Worm (Caenorhabditis elegans) whole organism, young adult: ENCODE measurements around the gene Y62H9A.16.

Source experiments
- B0019.2 ChIP-seq: fragments of 200-800 bp; sonication (Bioruptor generic); conservative IDR thresholded peaks from 2 replicates; pipeline ENCODE4 v1.3.6; 2022; ENCODE audit warnings: missing genetic modification reagents, missing genetic modification characterization, missing compliant biosample characterization
- B0261.1 ChIP-seq: sonication (generic microtip); optimal IDR thresholded peaks from 2 replicates; lab custom pipeline; 2016; ENCODE audit warnings: mild to moderate bottlenecking, missing genetic modification characterization, moderate library complexity, missing compliant biosample characterization
- C06A6.2 ChIP-seq: fragments of 200-800 bp; sonication (Bioruptor generic); conservative IDR thresholded peaks from 2 replicates; pipeline ENCODE4 v1.3.6; 2022; ENCODE audit warnings: missing genetic modification characterization, missing compliant biosample characterization
- D2030.7 ChIP-seq: fragments of 200-800 bp; sonication (Bioruptor generic); IDR thresholded peaks from 2 replicates; pipeline ENCODE4 v1.3.6; 2022; ENCODE audit warnings: missing genetic modification reagents, missing genetic modification characterization, missing compliant biosample characterization
- F23B12.7 ChIP-seq: sonication (generic microtip); optimal IDR thresholded peaks from 2 replicates; lab custom pipeline; 2017; ENCODE audit warnings: missing genetic modification characterization, mild to moderate bottlenecking, missing compliant biosample characterization, antibody characterized with exemption, moderate library complexity; ENCODE audit not compliant: insufficient read depth
- T07F8.4 ChIP-seq: sonication (generic microtip); optimal IDR thresholded peaks from 2 replicates; lab custom pipeline; 2016; ENCODE audit warnings: mild to moderate bottlenecking, missing genetic modification characterization, moderate library complexity, missing compliant biosample characterization
- Y53F4B.3 ChIP-seq: fragments of 200-800 bp; sonication (Bioruptor generic); IDR thresholded peaks from 2 replicates; pipeline ENCODE4 v1.3.6; 2022; ENCODE audit warnings: missing genetic modification reagents, missing genetic modification characterization, missing compliant biosample characterization
- Y53G8AR.9 ChIP-seq: fragments of 200-800 bp; sonication (Bioruptor generic); conservative IDR thresholded peaks from 2 replicates; pipeline ENCODE4 v1.3.6; 2022; ENCODE audit warnings: missing genetic modification reagents, missing genetic modification characterization, missing compliant biosample characterization
- Y79H2A.3 ChIP-seq: fragments of 200-800 bp; sonication (Bioruptor generic); conservative IDR thresholded peaks from 2 replicates; pipeline ENCODE4 v1.3.6; 2022; ENCODE audit warnings: missing genetic modification reagents, missing genetic modification characterization, missing compliant biosample characterization
- ZK185.1 ChIP-seq: sonication (generic microtip); optimal IDR thresholded peaks from 2 replicates; lab custom pipeline; 2016; ENCODE audit warnings: mild to moderate bottlenecking, missing genetic modification characterization, missing compliant biosample characterization; ENCODE audit not compliant: poor library complexity, severe bottlenecking
- ama-1 ChIP-seq, 3 experiments: fragments of 150-350 bp in 1 of 3; sonication (generic microtip) in 2 of 3; optimal IDR thresholded peaks; 2 replicates each; lab custom pipeline; 2014 to 2018; ENCODE audit warnings: missing biosample characterization in 2 of 3, missing genetic modification characterization in 2 of 3, missing genetic modification reagents in 2 of 3
- atf-7 ChIP-seq: sonication (generic microtip); optimal IDR thresholded peaks from 2 replicates; lab custom pipeline; 2017; ENCODE audit warnings: mild to moderate bottlenecking, missing genetic modification characterization, missing compliant biosample characterization
- athp-1 ChIP-seq: sonication (generic microtip); optimal IDR thresholded peaks from 2 replicates; lab custom pipeline; 2017; ENCODE audit warnings: mild to moderate bottlenecking, missing genetic modification characterization, missing compliant biosample characterization
- ccch-3 ChIP-seq: fragments of 200-800 bp; sonication (Bioruptor generic); optimal IDR thresholded peaks from 2 replicates; lab custom pipeline; 2018; ENCODE audit warnings: mild to moderate bottlenecking, missing genetic modification characterization, missing compliant biosample characterization
- ceh-100 ChIP-seq: fragments of 200-800 bp; sonication (Bioruptor generic); IDR thresholded peaks from 2 replicates; pipeline ENCODE4 v1.3.6; 2022; ENCODE audit warnings: missing genetic modification reagents, missing genetic modification characterization, missing compliant biosample characterization
- ceh-91 ChIP-seq: fragments of 200-800 bp; sonication (Bioruptor generic); IDR thresholded peaks from 2 replicates; pipeline ENCODE4 v1.3.6; 2022; ENCODE audit warnings: missing genetic modification reagents, missing genetic modification characterization, missing compliant biosample characterization
- die-1 ChIP-seq: sonication (generic microtip); optimal IDR thresholded peaks from 2 replicates; lab custom pipeline; 2016; ENCODE audit warnings: missing genotype, mild to moderate bottlenecking, missing genetic modification characterization, missing compliant biosample characterization
- dox-1 ChIP-seq: fragments of 200-800 bp; sonication (Bioruptor generic); IDR thresholded peaks from 2 replicates; pipeline ENCODE4 v1.3.6; 2022; ENCODE audit warnings: missing genetic modification reagents, missing genetic modification characterization, missing compliant biosample characterization
- him-1 ChIP-seq: sonication (generic microtip); optimal IDR thresholded peaks from 2 replicates; lab custom pipeline; 2016; ENCODE audit warnings: missing genotype, missing genetic modification reagents, missing genetic modification characterization, missing compliant biosample characterization
- hmg-1.2 ChIP-seq: fragments of 200-800 bp; sonication (Bioruptor generic); IDR thresholded peaks from 2 replicates; pipeline ENCODE4 v1.3.6; 2022; ENCODE audit warnings: missing genetic modification reagents, missing genetic modification characterization, missing compliant biosample characterization
- let-526 ChIP-seq: fragments of 200-800 bp; sonication (Bioruptor generic); IDR thresholded peaks from 2 replicates; pipeline ENCODE4 v1.3.6; 2022; ENCODE audit warnings: missing genetic modification reagents, missing genetic modification characterization, missing compliant biosample characterization
- lin-26 ChIP-seq: fragments of 200-800 bp; sonication (Bioruptor generic); IDR thresholded peaks from 2 replicates; pipeline ENCODE4 v1.3.6; 2022; ENCODE audit warnings: missing genetic modification reagents, missing genetic modification characterization, missing compliant biosample characterization
- lir-1 ChIP-seq: fragments of 200-800 bp; sonication (Bioruptor generic); conservative IDR thresholded peaks from 2 replicates; pipeline ENCODE4 v1.3.6; 2022; ENCODE audit warnings: missing genetic modification reagents, missing genetic modification characterization, missing compliant biosample characterization
- lsl-1 ChIP-seq: fragments of 200-800 bp; sonication (Bioruptor generic); optimal IDR thresholded peaks from 2 replicates; lab custom pipeline; 2018; ENCODE audit warnings: mild to moderate bottlenecking, missing genetic modification characterization, moderate library complexity, missing compliant biosample characterization
- lsy-27 ChIP-seq: sonication (generic microtip); optimal IDR thresholded peaks from 2 replicates; lab custom pipeline; 2017; ENCODE audit warnings: missing genetic modification characterization, mild to moderate bottlenecking, missing compliant biosample characterization, antibody characterized with exemption, missing genotype, borderline replicate concordance; ENCODE audit not compliant: insufficient read depth
- madf-10 ChIP-seq: sonication (generic microtip); optimal IDR thresholded peaks from 2 replicates; lab custom pipeline; 2016; ENCODE audit warnings: mild to moderate bottlenecking, missing genetic modification characterization, missing compliant biosample characterization
- madf-6 ChIP-seq: fragments of 200-800 bp; sonication (Bioruptor generic); IDR thresholded peaks from 2 replicates; pipeline ENCODE4 v1.3.6; 2022; ENCODE audit warnings: missing genetic modification reagents, missing genetic modification characterization, missing compliant biosample characterization
- nhr-80 ChIP-seq: sonication (generic microtip); optimal IDR thresholded peaks from 2 replicates; lab custom pipeline; 2016; ENCODE audit warnings: missing genetic modification characterization, missing compliant biosample characterization
- nhr-90 ChIP-seq: sonication (generic microtip); optimal IDR thresholded peaks from 2 replicates; lab custom pipeline; 2016; ENCODE audit warnings: missing genotype, mild to moderate bottlenecking, missing genetic modification characterization, missing compliant biosample characterization
- rec-8 ChIP-seq, 2 experiments: sonication (generic microtip); optimal IDR thresholded peaks; 2 replicates each; lab custom pipeline; 2016; ENCODE audit warnings: mild to moderate bottlenecking in 2 of 2, missing genetic modification characterization in 2 of 2, missing genetic modification reagents in 2 of 2, missing genotype in 2 of 2, missing biosample characterization in 1 of 2, missing compliant biosample characterization in 1 of 2, moderate library complexity in 1 of 2
- repo-1 ChIP-seq: sonication (generic microtip); optimal IDR thresholded peaks from 2 replicates; lab custom pipeline; 2017; ENCODE audit warnings: mild to moderate bottlenecking, missing genetic modification characterization, missing compliant biosample characterization
- rpc-1 ChIP-seq, 2 experiments: fragments of 150-350 bp in 1 of 2; sonication (generic microtip) in 1 of 2; optimal IDR thresholded peaks; 2 replicates each; lab custom pipeline; 2014 to 2018; ENCODE audit warnings: missing biosample characterization in 1 of 2, missing genetic modification characterization in 1 of 2, missing genetic modification reagents in 1 of 2, missing genotype in 1 of 2
- sea-2 ChIP-seq: fragments of 200-800 bp; sonication (Bioruptor generic); IDR thresholded peaks from 2 replicates; pipeline ENCODE4 v1.3.6; 2022; ENCODE audit warnings: missing genetic modification characterization, missing compliant biosample characterization
- snpc-4 ChIP-seq, 5 experiments: fragments of 150-350 bp in 1 of 5; sonication (generic microtip) in 4 of 5; optimal IDR thresholded peaks; 2 replicates each; lab custom pipeline; 2014 to 2018; ENCODE audit warnings: missing genetic modification characterization in 5 of 5, missing biosample characterization in 3 of 5, antibody characterized with exemption in 2 of 5, mild to moderate bottlenecking in 2 of 5, missing compliant biosample characterization in 2 of 5, missing genotype in 2 of 5, moderate library complexity in 2 of 5, missing genetic modification reagents in 1 of 5
- ztf-18 ChIP-seq: sonication (generic microtip); optimal IDR thresholded peaks from 2 replicates; lab custom pipeline; 2016; ENCODE audit warnings: missing genotype, mild to moderate bottlenecking, missing genetic modification characterization, missing compliant biosample characterization
- ztf-22 ChIP-seq: fragments of 200-800 bp; sonication (Bioruptor generic); optimal IDR thresholded peaks from 2 replicates; lab custom pipeline; 2018; ENCODE audit warnings: mild to moderate bottlenecking, missing genetic modification characterization, moderate library complexity, missing compliant biosample characterization
- ztf-25 ChIP-seq: fragments of 200-800 bp; sonication (Bioruptor generic); IDR thresholded peaks from 2 replicates; pipeline ENCODE4 v1.3.6; 2022; ENCODE audit warnings: missing genetic modification reagents, missing genetic modification characterization, missing compliant biosample characterization

The Y62H9A.16 gene

ce11 chrX:11872210-11872609, 45.9 kb upstream of the Y62H9A.16 start (continued):
- TF ChIP-seq lir-1 (0 out of 2 replicates have a peak, but pooled peaks have one; percentile 29), rpc-1 (optimal IDR thresholded peaks at IDR 0.05; lab: Kevin White, UChicago) (peak; percentile 88), rpc-1 (tag; optimal IDR thresholded peaks at IDR 0.05; lab: Kevin White, UChicago) (peak; percentile 92), ccch-3 (GFP tag; lab: Kevin White, UChicago) (no peak), athp-1 (tag; lab: Kevin White, UChicago) (no peak), ama-1 (optimal IDR thresholded peaks at IDR 0.05; lab: Kevin White, UChicago) (no peak), ama-1 (GFP tag; optimal IDR thresholded peaks at IDR 0.05; lab: Kevin White, UChicago) (no peak), atf-7 (tag; lab: Kevin White, UChicago) (peak; percentile 10), madf-10 (peak; percentile 52), Y79H2A.3 (GFP tag; lab: Robert Waterston, UW) (0 out of 2 replicates have a peak, but pooled peaks have one; percentile 21), lsl-1 (GFP tag; lab: Kevin White, UChicago) (no peak), ztf-25 (0 out of 2 replicates have a peak, but pooled peaks have one; percentile 48), dox-1 (GFP tag; lab: Robert Waterston, UW) (peak; percentile 68), ceh-100 (0 out of 2 replicates have a peak, but pooled peaks have one; percentile 23), die-1 (tag; lab: Kevin White, UChicago) (peak; percentile 44), ZK185.1 (tag; lab: Kevin White, UChicago) (peak; percentile 55), B0261.1 (tag; lab: Kevin White, UChicago) (peak; percentile 84), lsy-27 (peak; percentile 8), T07F8.4 (tag; lab: Kevin White, UChicago) (no peak), D2030.7 (peak; percentile 57), madf-6 (peak; percentile 19; the same call in 1 of the 2 replicates), sea-2 (0 out of 2 replicates have a peak, but pooled peaks have one; percentile 52), repo-1 (tag; lab: Kevin White, UChicago) (peak; percentile 40), snpc-4 (GFP tag; optimal IDR thresholded peaks at IDR 0.05; lab: Kevin White, UChicago) (no peak), snpc-4 (tag; optimal IDR thresholded peaks at IDR 0.05; lab: Kevin White, UChicago) (peak in 2 of 4 experiments; percentile 23 to 42), lin-26 (GFP tag; lab: Robert Waterston, UW) (peak; percentile 93), Y53G8AR.9 (GFP tag; lab: Robert Waterston, UW) (peak; percentile 71; the same call in 1 of the 2 replicates), ztf-18 (peak; percentile 64), nhr-80 (tag; lab: Kevin White, UChicago) (peak; percentile 17), him-1 (tag; lab: Kevin White, UChicago) (peak; percentile 28), nhr-90 (peak; percentile 56)

ce11 chrX:11875260-11875659, 42.8 kb upstream of the Y62H9A.16 start, which contains the start of gene Y62H9A.1:
TSS of gene Y62H9A.1 (plus strand) at chrX:11875541.
- TF ChIP-seq hmg-1.2 (no peak), F23B12.7 (no peak), rec-8 (tag; optimal IDR thresholded peaks at IDR 0.05; lab: Kevin White, UChicago) (no peak), C06A6.2 (GFP tag; lab: Robert Waterston, UW) (no peak), ztf-22 (GFP tag; lab: Kevin White, UChicago) (no peak), B0019.2 (GFP tag; lab: Robert Waterston, UW) (no peak), let-526 (no peak), lir-1 (no peak), nhr-90 (no peak), Y53F4B.3 (GFP tag; lab: Robert Waterston, UW) (no peak), ztf-18 (no peak), ceh-91 (GFP tag; lab: Robert Waterston, UW) (no peak)
- TF ChIP-seq, all 124 proteins: peak for 0
